Worm (Caenorhabditis elegans) whole organism, young adult: ENCODE data around the gene mab-10.
A peak's percentile ranks its signal among the peaks of the same experiment; 100 is the strongest.

ENCODE experiments used
- B0019.2 ChIP-seq: fragments of 200-800 bp; sonication (Bioruptor generic); conservative IDR thresholded peaks from 2 replicates; pipeline ENCODE4 v1.3.6; 2022; ENCODE audit warnings: missing genetic modification reagents, missing genetic modification characterization, missing compliant biosample characterization
- C17E4.6 ChIP-seq: fragments of 200-800 bp; sonication (Bioruptor generic); IDR thresholded peaks from 2 replicates; pipeline ENCODE4 v1.3.6; 2022; ENCODE audit warnings: missing genetic modification reagents, missing genetic modification characterization, missing compliant biosample characterization
- D2030.7 ChIP-seq: fragments of 200-800 bp; sonication (Bioruptor generic); IDR thresholded peaks from 2 replicates; pipeline ENCODE4 v1.3.6; 2022; ENCODE audit warnings: missing genetic modification reagents, missing genetic modification characterization, missing compliant biosample characterization
- F33H1.4 ChIP-seq: fragments of 200-800 bp; sonication (Bioruptor generic); IDR thresholded peaks from 2 replicates; pipeline ENCODE4 v1.3.6; 2022; ENCODE audit warnings: missing genetic modification reagents, missing genetic modification characterization, missing compliant biosample characterization
- F37B4.10 ChIP-seq: fragments of 200-800 bp; sonication (Bioruptor generic); IDR thresholded peaks from 2 replicates; pipeline ENCODE4 v1.3.6; 2022; ENCODE audit warnings: missing genetic modification characterization, missing compliant biosample characterization
- F39B2.1 ChIP-seq: fragments of 200-800 bp; sonication (Bioruptor generic); IDR thresholded peaks from 2 replicates; pipeline ENCODE4 v1.3.6; 2022; ENCODE audit warnings: missing genetic modification reagents, missing genetic modification characterization, missing compliant biosample characterization
- Y53F4B.3 ChIP-seq: fragments of 200-800 bp; sonication (Bioruptor generic); IDR thresholded peaks from 2 replicates; pipeline ENCODE4 v1.3.6; 2022; ENCODE audit warnings: missing genetic modification reagents, missing genetic modification characterization, missing compliant biosample characterization
- Y53G8AR.9 ChIP-seq: fragments of 200-800 bp; sonication (Bioruptor generic); conservative IDR thresholded peaks from 2 replicates; pipeline ENCODE4 v1.3.6; 2022; ENCODE audit warnings: missing genetic modification reagents, missing genetic modification characterization, missing compliant biosample characterization
- Y79H2A.3 ChIP-seq: fragments of 200-800 bp; sonication (Bioruptor generic); conservative IDR thresholded peaks from 2 replicates; pipeline ENCODE4 v1.3.6; 2022; ENCODE audit warnings: missing genetic modification reagents, missing genetic modification characterization, missing compliant biosample characterization
- ZK185.1 ChIP-seq: sonication (generic microtip); optimal IDR thresholded peaks from 2 replicates; lab custom pipeline; 2016; ENCODE audit warnings: mild to moderate bottlenecking, missing genetic modification characterization, missing compliant biosample characterization; ENCODE audit not compliant: poor library complexity, severe bottlenecking
- ama-1 ChIP-seq, 3 experiments: fragments of 150-350 bp in 1 of 3; sonication (generic microtip) in 2 of 3; optimal IDR thresholded peaks; 2 replicates each; lab custom pipeline; 2014 to 2018; ENCODE audit warnings: missing biosample characterization in 2 of 3, missing genetic modification characterization in 2 of 3, missing genetic modification reagents in 2 of 3
- aptf-3 ChIP-seq: fragments of 200-800 bp; sonication (Bioruptor generic); IDR thresholded peaks from 2 replicates; pipeline ENCODE4 v1.3.6; 2022; ENCODE audit warnings: missing genetic modification characterization, missing compliant biosample characterization
- attf-5 ChIP-seq: fragments of 200-800 bp; sonication (Bioruptor generic); optimal IDR thresholded peaks from 2 replicates; lab custom pipeline; 2018; ENCODE audit warnings: mild to moderate bottlenecking, missing genetic modification characterization, missing compliant biosample characterization
- ccch-3 ChIP-seq: fragments of 200-800 bp; sonication (Bioruptor generic); optimal IDR thresholded peaks from 2 replicates; lab custom pipeline; 2018; ENCODE audit warnings: mild to moderate bottlenecking, missing genetic modification characterization, missing compliant biosample characterization
- cebp-1 ChIP-seq, 2 experiments: fragments of 200-800 bp in 1 of 2; sonication (Bioruptor generic) in 1 of 2; sonication (generic microtip) in 1 of 2; IDR thresholded peaks in 1 of 2; optimal IDR thresholded peaks in 1 of 2; 2 replicates each; pipeline versions ENCODE4 v1.3.6 to Lab custom; 2017 to 2022; ENCODE audit warnings: missing compliant biosample characterization in 2 of 2, missing genetic modification characterization in 2 of 2, mild to moderate bottlenecking in 1 of 2, missing genetic modification reagents in 1 of 2, moderate library complexity in 1 of 2
- chd-7 ChIP-seq: sonication (generic microtip); optimal IDR thresholded peaks from 2 replicates; lab custom pipeline; 2016; ENCODE audit warnings: mild to moderate bottlenecking, missing genetic modification characterization, moderate library complexity, missing compliant biosample characterization
- die-1 ChIP-seq: sonication (generic microtip); optimal IDR thresholded peaks from 2 replicates; lab custom pipeline; 2016; ENCODE audit warnings: missing genotype, mild to moderate bottlenecking, missing genetic modification characterization, missing compliant biosample characterization
- dox-1 ChIP-seq: fragments of 200-800 bp; sonication (Bioruptor generic); IDR thresholded peaks from 2 replicates; pipeline ENCODE4 v1.3.6; 2022; ENCODE audit warnings: missing genetic modification reagents, missing genetic modification characterization, missing compliant biosample characterization
- egl-44 ChIP-seq: fragments of 200-800 bp; sonication (Bioruptor generic); IDR thresholded peaks from 2 replicates; pipeline ENCODE4 v1.3.6; 2022; ENCODE audit warnings: missing genetic modification reagents, missing genetic modification characterization, missing compliant biosample characterization
- egrh-3 ChIP-seq: fragments of 200-800 bp; sonication (Bioruptor generic); IDR thresholded peaks from 2 replicates; pipeline ENCODE4 v1.3.6; 2022; ENCODE audit warnings: missing genetic modification reagents, missing genetic modification characterization, missing compliant biosample characterization
- gei-17 ChIP-seq: fragments of 200-800 bp; sonication (Bioruptor generic); optimal IDR thresholded peaks from 2 replicates; lab custom pipeline; 2018; ENCODE audit warnings: mild to moderate bottlenecking, missing genetic modification characterization, missing compliant biosample characterization
- hlh-26 ChIP-seq: fragments of 200-800 bp; sonication (Bioruptor generic); conservative IDR thresholded peaks from 2 replicates; pipeline ENCODE4 v1.3.6; 2022; ENCODE audit warnings: missing genetic modification reagents, missing genetic modification characterization, missing compliant biosample characterization
- hmg-20 ChIP-seq: fragments of 200-800 bp; sonication (Bioruptor generic); IDR thresholded peaks from 2 replicates; pipeline ENCODE4 v1.3.6; 2022; ENCODE audit warnings: missing genetic modification reagents, missing genetic modification characterization, missing compliant biosample characterization
- hsf-1 ChIP-seq: fragments of 200-800 bp; sonication (Bioruptor generic); IDR thresholded peaks from 2 replicates; pipeline ENCODE4 v1.3.6; 2022; ENCODE audit warnings: missing genetic modification reagents, missing genetic modification characterization, missing compliant biosample characterization
- lin-26 ChIP-seq: fragments of 200-800 bp; sonication (Bioruptor generic); IDR thresholded peaks from 2 replicates; pipeline ENCODE4 v1.3.6; 2022; ENCODE audit warnings: missing genetic modification reagents, missing genetic modification characterization, missing compliant biosample characterization
- lin-54 ChIP-seq: fragments of 200-800 bp; sonication (Bioruptor generic); optimal IDR thresholded peaks from 2 replicates; lab custom pipeline; 2018; ENCODE audit warnings: mild to moderate bottlenecking, missing genetic modification characterization, missing compliant biosample characterization
- lsy-27 ChIP-seq: sonication (generic microtip); optimal IDR thresholded peaks from 2 replicates; lab custom pipeline; 2017; ENCODE audit warnings: missing genetic modification characterization, mild to moderate bottlenecking, missing compliant biosample characterization, antibody characterized with exemption, missing genotype, borderline replicate concordance; ENCODE audit not compliant: insufficient read depth
- madf-6 ChIP-seq: fragments of 200-800 bp; sonication (Bioruptor generic); IDR thresholded peaks from 2 replicates; pipeline ENCODE4 v1.3.6; 2022; ENCODE audit warnings: missing genetic modification reagents, missing genetic modification characterization, missing compliant biosample characterization
- madf-8 ChIP-seq: fragments of 200-800 bp; sonication (Bioruptor generic); conservative IDR thresholded peaks from 2 replicates; pipeline ENCODE4 v1.3.6; 2022; ENCODE audit warnings: missing genetic modification reagents, missing genetic modification characterization, missing compliant biosample characterization
- mes-4 ChIP-seq: sonication (generic microtip); optimal IDR thresholded peaks from 2 replicates; lab custom pipeline; 2016; ENCODE audit warnings: missing genotype, missing genetic modification characterization, missing compliant biosample characterization
- nfyb-1 ChIP-seq: fragments of 200-800 bp; sonication (Bioruptor generic); IDR thresholded peaks from 2 replicates; pipeline ENCODE4 v1.3.6; 2022; ENCODE audit warnings: missing genetic modification reagents, missing genetic modification characterization, missing compliant biosample characterization
- nhr-120 ChIP-seq: fragments of 200-800 bp; sonication (Bioruptor generic); IDR thresholded peaks from 2 replicates; pipeline ENCODE4 v1.3.6; 2022; ENCODE audit warnings: missing genetic modification characterization, missing compliant biosample characterization
- nhr-27 ChIP-seq: fragments of 200-800 bp; sonication (Bioruptor generic); optimal IDR thresholded peaks from 2 replicates; lab custom pipeline; 2018; ENCODE audit warnings: mild to moderate bottlenecking, missing genetic modification characterization, moderate library complexity, missing compliant biosample characterization
- nhr-90 ChIP-seq: sonication (generic microtip); optimal IDR thresholded peaks from 2 replicates; lab custom pipeline; 2016; ENCODE audit warnings: missing genotype, mild to moderate bottlenecking, missing genetic modification characterization, missing compliant biosample characterization
- sea-2 ChIP-seq: fragments of 200-800 bp; sonication (Bioruptor generic); IDR thresholded peaks from 2 replicates; pipeline ENCODE4 v1.3.6; 2022; ENCODE audit warnings: missing genetic modification characterization, missing compliant biosample characterization
- snpc-4 ChIP-seq, 5 experiments: fragments of 150-350 bp in 1 of 5; sonication (generic microtip) in 4 of 5; optimal IDR thresholded peaks; 2 replicates each; lab custom pipeline; 2014 to 2018; ENCODE audit warnings: missing genetic modification characterization in 5 of 5, missing biosample characterization in 3 of 5, antibody characterized with exemption in 2 of 5, mild to moderate bottlenecking in 2 of 5, missing compliant biosample characterization in 2 of 5, missing genotype in 2 of 5, moderate library complexity in 2 of 5, missing genetic modification reagents in 1 of 5
- ztf-18 ChIP-seq: sonication (generic microtip); optimal IDR thresholded peaks from 2 replicates; lab custom pipeline; 2016; ENCODE audit warnings: missing genotype, mild to moderate bottlenecking, missing genetic modification characterization, missing compliant biosample characterization
- ztf-22 ChIP-seq: fragments of 200-800 bp; sonication (Bioruptor generic); optimal IDR thresholded peaks from 2 replicates; lab custom pipeline; 2018; ENCODE audit warnings: mild to moderate bottlenecking, missing genetic modification characterization, moderate library complexity, missing compliant biosample characterization
- ztf-25 ChIP-seq: fragments of 200-800 bp; sonication (Bioruptor generic); IDR thresholded peaks from 2 replicates; pipeline ENCODE4 v1.3.6; 2022; ENCODE audit warnings: missing genetic modification reagents, missing genetic modification characterization, missing compliant biosample characterization
- ztf-26 ChIP-seq: sonication (generic microtip); optimal IDR thresholded peaks from 2 replicates; lab custom pipeline; 2017; ENCODE audit warnings: missing genetic modification characterization, missing compliant biosample characterization

Gene mab-10

DNA sequence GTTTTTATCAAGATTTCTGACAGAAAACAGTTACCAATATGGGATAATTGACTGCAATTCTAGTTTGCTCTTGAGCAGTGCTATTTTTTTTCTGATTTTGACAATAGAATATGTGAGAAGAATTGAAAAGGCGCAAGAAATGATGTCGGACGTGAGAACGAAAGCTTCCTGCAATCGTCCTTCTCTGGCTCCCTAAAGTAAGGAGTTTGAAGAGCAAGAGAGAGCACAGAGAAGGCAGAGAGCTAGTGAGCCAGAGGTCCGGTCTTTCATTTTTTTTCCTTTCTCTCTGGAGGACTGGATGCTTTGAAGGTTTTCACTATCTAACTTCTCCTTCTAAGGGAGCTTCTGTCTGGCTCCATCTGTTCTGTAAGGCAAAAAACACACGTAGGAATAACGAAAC is 22.3 kb downstream of the mab-10 start (continued):
- TF ChIP-seq ZK185.1 (tag; lab: Kevin White, UChicago) (no peak), hmg-20 (GFP tag; lab: Robert Waterston, UW) (no peak), ama-1 (optimal IDR thresholded peaks at IDR 0.05; lab: Kevin White, UChicago) (peak; percentile 82), ama-1 (GFP tag; optimal IDR thresholded peaks at IDR 0.05; lab: Kevin White, UChicago) (no peak), hlh-26 (GFP tag; lab: Robert Waterston, UW) (no peak)

ce11 chrII:10550872-10551647 is 23.2 kb downstream of the mab-10 start:
- TF ChIP-seq ztf-18 (tag; lab: Kevin White, UChicago): no peak
- TF ChIP-seq ztf-26 (tag; lab: Kevin White, UChicago): peak; percentile 8
- TF ChIP-seq nfyb-1: 0 out of 2 replicates have a peak, but pooled peaks have one; percentile 42
- TF ChIP-seq aptf-3 (GFP tag; lab: Robert Waterston, UW): no peak
- TF ChIP-seq B0019.2 (GFP tag; lab: Robert Waterston, UW): no peak
- TF ChIP-seq mes-4 (tag; lab: Kevin White, UChicago): no peak
- TF ChIP-seq hmg-20 (GFP tag; lab: Robert Waterston, UW): no peak
- TF ChIP-seq egrh-3 (GFP tag; lab: Robert Waterston, UW): no peak
- no peak for TF ChIP-seq madf-6 (GFP tag; lab: Robert Waterston, UW)
- TF ChIP-seq lin-26 (GFP tag; lab: Robert Waterston, UW): 0 out of 2 replicates have a peak, but pooled peaks have one; percentile 14
- TF ChIP-seq cebp-1 (GFP tag; IDR thresholded peaks at IDR 0.05; lab: Robert Waterston, UW): no peak
- peak; percentile 10 for TF ChIP-seq cebp-1 (tag; optimal IDR thresholded peaks at IDR 0.05; lab: Kevin White, UChicago)
- TF ChIP-seq Y53G8AR.9: peak; percentile 60; the same call in 1 of the 2 replicates
- TF ChIP-seq ama-1 (optimal IDR thresholded peaks at IDR 0.05; lab: Kevin White, UChicago): peak; percentile 42
- TF ChIP-seq ama-1 (GFP tag; optimal IDR thresholded peaks at IDR 0.05; lab: Kevin White, UChicago): peak in 1 of 2 experiments; percentile 2
- peak; percentile 29 for TF ChIP-seq chd-7 (tag; lab: Kevin White, UChicago)
- TF ChIP-seq madf-8: no peak

DNA sequence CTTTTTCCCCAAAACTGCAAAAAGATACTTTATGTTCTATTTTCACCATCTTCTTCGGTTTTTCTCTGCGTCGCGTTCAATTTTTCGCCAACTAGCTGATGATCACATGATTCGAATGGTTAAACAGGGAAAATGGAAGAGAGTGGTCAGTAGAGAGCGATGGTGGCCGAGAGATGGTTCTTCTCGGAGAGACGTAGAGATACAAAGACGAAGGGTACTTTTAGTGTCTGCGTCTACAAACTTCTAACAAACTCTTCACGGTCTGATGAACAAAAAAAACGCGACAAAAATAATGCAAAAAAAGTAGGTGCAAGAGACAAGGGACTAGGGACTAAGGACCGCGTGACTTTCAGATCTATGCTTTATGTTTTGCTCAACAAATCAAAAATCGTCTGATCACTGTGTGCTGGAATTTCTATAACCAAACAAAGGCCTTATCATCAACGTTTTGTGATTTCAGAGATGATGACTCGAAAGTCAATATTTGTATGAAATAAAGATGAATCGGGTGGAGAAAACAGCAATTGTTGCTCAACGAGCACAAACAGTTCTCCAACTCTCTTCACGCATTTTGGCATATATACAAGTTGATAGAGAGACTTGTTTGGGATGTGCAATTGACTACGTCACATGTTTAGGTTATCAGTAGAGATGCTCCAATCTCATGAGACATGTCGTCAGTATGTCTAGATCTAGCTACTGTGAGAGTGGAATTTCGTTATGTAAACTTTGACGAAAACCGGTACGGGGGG is 24.3 kb downstream of the mab-10 start:
- TF ChIP-seq nhr-120 (GFP tag; lab: Robert Waterston, UW) (no peak), F33H1.4 (GFP tag; lab: Robert Waterston, UW) (0 out of 2 replicates have a peak, but pooled peaks have one; percentile 8), nhr-27 (tag; lab: Kevin White, UChicago) (no peak), ztf-26 (tag; lab: Kevin White, UChicago) (peak; percentile 76), snpc-4 (GFP tag; optimal IDR thresholded peaks at IDR 0.05; lab: Kevin White, UChicago) (no peak), snpc-4 (tag; optimal IDR thresholded peaks at IDR 0.05; lab: Kevin White, UChicago) (peak in 3 of 4 experiments; percentile 16 to 53 (median 52)), lin-54 (GFP tag; lab: Kevin White, UChicago) (peak; percentile 47), F37B4.10 (GFP tag; lab: Robert Waterston, UW) (no peak), ztf-22 (GFP tag; lab: Kevin White, UChicago) (peak; percentile 50), hsf-1 (GFP tag; lab: Robert Waterston, UW) (no peak), D2030.7 (GFP tag; lab: Robert Waterston, UW) (no peak), attf-5 (peak; percentile 77), F39B2.1 (GFP tag; lab: Robert Waterston, UW) (no peak), gei-17 (GFP tag; lab: Kevin White, UChicago) (peak; percentile 57), Y53F4B.3 (no peak), C17E4.6 (GFP tag; lab: Robert Waterston, UW) (no peak), nhr-90 (peak; percentile 73), die-1 (no peak), Y79H2A.3 (GFP tag; lab: Robert Waterston, UW) (no peak), egl-44 (GFP tag; lab: Robert Waterston, UW) (no peak), sea-2 (GFP tag; lab: Robert Waterston, UW) (no peak), ccch-3 (no peak), ztf-25 (GFP tag; lab: Robert Waterston, UW) (no peak), madf-6 (GFP tag; lab: Robert Waterston, UW) (no peak), dox-1 (peak; percentile 72), lsy-27 (tag; lab: Kevin White, UChicago) (no peak)
